Worm (Caenorhabditis elegans) whole organism, early embryonic: ENCODE measurements around the gene C01G10.4.

Source experiments
- B0310.2 ChIP-seq: sonication (generic microtip); optimal IDR thresholded peaks from 2 replicates; lab custom pipeline; 2016; ENCODE audit warnings: mild to moderate bottlenecking, missing genetic modification characterization, missing compliant biosample characterization
- ama-1 ChIP-seq: fragments of 150-350 bp; optimal IDR thresholded peaks from 2 replicates; lab custom pipeline; 2014
- ets-7 ChIP-seq: sonication (generic microtip); optimal IDR thresholded peaks from 2 replicates; lab custom pipeline; 2016; ENCODE audit warnings: missing genotype, missing genetic modification characterization, missing compliant biosample characterization

ce11 chrV:15127413-15127812, 37.9 kb downstream of the C01G10.4 start, which contains the start of gene srj-27:
- TF ChIP-seq B0310.2 (tag; lab: Kevin White, UChicago), result no peak
- no peak for TF ChIP-seq ama-1 (lab: Kevin White, UChicago)
- no peak for TF ChIP-seq ets-7 (tag; lab: Kevin White, UChicago)
